Fruit fly (Drosophila melanogaster) whole organism, embryonic: Measurements from ENCODE around the gene CG5021.

ENCODE experiments used
- CG10565 ChIP-seq: fragments of 200-800 bp; sonication (Bioruptor generic); optimal IDR thresholded peaks from 3 replicates; lab custom pipeline; 2016; ENCODE audit warnings: missing biosample characterization, mild to moderate bottlenecking, missing genetic modification characterization
- CG11247 ChIP-seq: fragments of 200-800 bp; sonication (Bioruptor generic); IDR thresholded peaks from 2 replicates; pipeline ENCODE4 v1.3.6; 2022; ENCODE audit warnings: missing biosample characterization, missing genetic modification characterization
- CG11456 ChIP-seq: fragments of 200-800 bp; sonication (Bioruptor generic); IDR thresholded peaks from 3 replicates; pipeline ENCODE4 v1.3.6; 2022; ENCODE audit warnings: missing biosample characterization, missing genetic modification characterization
- CG11560 ChIP-seq: fragments of 200-800 bp; sonication (Bioruptor generic); IDR thresholded peaks from 3 replicates; pipeline ENCODE4 v1.3.6; 2022; ENCODE audit warnings: missing biosample characterization, missing genetic modification characterization
- CG15073 ChIP-seq: fragments of 200-800 bp; sonication (Bioruptor generic); optimal IDR thresholded peaks from 2 replicates; lab custom pipeline; 2016; ENCODE audit warnings: missing biosample characterization, missing genetic modification characterization
- CG15269 ChIP-seq: fragments of 200-800 bp; sonication (Bioruptor generic); optimal IDR thresholded peaks from 2 replicates; lab custom pipeline; 2018; ENCODE audit warnings: missing biosample characterization, mild to moderate bottlenecking, missing genetic modification characterization, moderate library complexity
- CG15514 ChIP-seq: fragments of 200-800 bp; sonication (Bioruptor generic); optimal IDR thresholded peaks from 3 replicates; lab custom pipeline; 2017; ENCODE audit warnings: missing biosample characterization, missing genetic modification characterization, mild to moderate bottlenecking, moderate library complexity, missing genetic modification reagents
- CG16779 ChIP-seq: fragments of 200-800 bp; sonication (Bioruptor generic); IDR thresholded peaks from 2 replicates; pipeline ENCODE4 v1.3.6; 2022; ENCODE audit warnings: missing biosample characterization, missing genetic modification characterization
- CG17385 ChIP-seq: fragments of 200-800 bp; sonication (Bioruptor generic); optimal IDR thresholded peaks from 3 replicates; lab custom pipeline; 2018; ENCODE audit warnings: missing biosample characterization, mild to moderate bottlenecking, missing genetic modification characterization
- CG17802 ChIP-seq: fragments of 200-800 bp; sonication (Bioruptor generic); optimal IDR thresholded peaks from 2 replicates; lab custom pipeline; 2018; ENCODE audit warnings: missing biosample characterization, mild to moderate bottlenecking, missing genetic modification characterization, moderate library complexity
- CG18476 ChIP-seq: fragments of 200-800 bp; sonication (Bioruptor generic); optimal IDR thresholded peaks from 2 replicates; lab custom pipeline; 2016; ENCODE audit warnings: missing biosample characterization, mild to moderate bottlenecking, missing genetic modification characterization
- CG3407 ChIP-seq: fragments of 200-800 bp; sonication (Bioruptor generic); optimal IDR thresholded peaks from 2 replicates; lab custom pipeline; 2018; ENCODE audit warnings: missing biosample characterization, mild to moderate bottlenecking, missing genetic modification characterization
- CG4360 ChIP-seq: fragments of 200-800 bp; sonication (Bioruptor generic); IDR thresholded peaks from 2 replicates; pipeline ENCODE4 v1.3.6; 2022; ENCODE audit warnings: missing biosample characterization, missing genetic modification characterization
- CG4854 ChIP-seq: fragments of 200-800 bp; sonication (Bioruptor generic); optimal IDR thresholded peaks from 2 replicates; lab custom pipeline; 2016; ENCODE audit warnings: missing biosample characterization, missing genetic modification characterization, inconsistent platforms
- CG7786 ChIP-seq: fragments of 200-800 bp; sonication (Bioruptor generic); optimal IDR thresholded peaks from 2 replicates; lab custom pipeline; 2016; ENCODE audit warnings: missing biosample characterization, missing genetic modification characterization
- CG7963 ChIP-seq: fragments of 200-800 bp; sonication (Bioruptor generic); IDR thresholded peaks from 3 replicates; pipeline ENCODE4 v1.3.6; 2022; ENCODE audit warnings: missing biosample characterization, missing genetic modification characterization; ENCODE audit not compliant: partially characterized antibody
- CG8359 ChIP-seq: fragments of 200-800 bp; sonication (Bioruptor generic); optimal IDR thresholded peaks from 2 replicates; lab custom pipeline; 2017; ENCODE audit warnings: missing biosample characterization, mild to moderate bottlenecking, missing genetic modification characterization, borderline replicate concordance
- Dbx ChIP-seq: fragments of 200-800 bp; sonication (Bioruptor generic); IDR thresholded peaks from 3 replicates; pipeline ENCODE4 v1.3.6; 2022; ENCODE audit warnings: missing biosample characterization, missing genetic modification characterization
- Drgx ChIP-seq: fragments of 200-800 bp; sonication (Bioruptor generic); IDR thresholded peaks from 2 replicates; pipeline ENCODE4 v1.3.6; 2022; ENCODE audit warnings: missing biosample characterization, missing genetic modification characterization
- HLH4C ChIP-seq: fragments of 200-800 bp; sonication (Bioruptor generic); IDR thresholded peaks from 3 replicates; pipeline ENCODE4 v1.3.6; 2022; ENCODE audit warnings: missing biosample characterization, missing genetic modification characterization; ENCODE audit not compliant: partially characterized antibody
- Mad ChIP-seq: fragments of 200-800 bp; sonication (Bioruptor generic); optimal IDR thresholded peaks from 2 replicates; lab custom pipeline; 2016; ENCODE audit warnings: missing biosample characterization, missing genetic modification characterization
- Neu2 ChIP-seq: fragments of 200-800 bp; sonication (Bioruptor generic); optimal IDR thresholded peaks from 3 replicates; lab custom pipeline; 2016; ENCODE audit warnings: missing biosample characterization, missing genetic modification characterization, borderline replicate concordance
- Ravus ChIP-seq: fragments of 200-800 bp; sonication (Bioruptor generic); IDR thresholded peaks from 2 replicates; pipeline ENCODE4 v1.3.6; 2022; ENCODE audit warnings: missing biosample characterization, missing genetic modification characterization
- Rx ChIP-seq: fragments of 200-800 bp; sonication (Bioruptor generic); IDR thresholded peaks from 2 replicates; pipeline ENCODE4 v1.3.6; 2022; ENCODE audit warnings: missing biosample characterization, missing genetic modification characterization
- Ssrp ChIP-seq: fragments of 200-800 bp; sonication (Bioruptor generic); optimal IDR thresholded peaks from 2 replicates; lab custom pipeline; 2018; ENCODE audit warnings: missing biosample characterization, mild to moderate bottlenecking, missing genetic modification characterization, moderate library complexity
- Tbp ChIP-seq: fragments of >200 bp; optimal IDR thresholded peaks from 2 replicates; lab custom pipeline; 2018; ENCODE audit warnings: missing biosample characterization, missing genetic modification characterization
- abd-A ChIP-seq: fragments of 200-800 bp; sonication (Bioruptor generic); optimal IDR thresholded peaks from 3 replicates; lab custom pipeline; 2019; ENCODE audit warnings: missing biosample characterization, mild to moderate bottlenecking, missing genetic modification characterization, moderate library complexity
- amos ChIP-seq: fragments of 200-800 bp; sonication (Bioruptor generic); IDR thresholded peaks from 2 replicates; pipeline ENCODE4 v1.3.6; 2022; ENCODE audit warnings: missing biosample characterization, missing genetic modification characterization; ENCODE audit not compliant: partially characterized antibody
- ase ChIP-seq: fragments of 200-800 bp; sonication (Bioruptor generic); IDR thresholded peaks from 3 replicates; pipeline ENCODE4 v1.3.6; 2022; ENCODE audit warnings: missing biosample characterization, missing genetic modification characterization
- chinmo ChIP-seq: fragments of 200-800 bp; sonication (Bioruptor generic); IDR thresholded peaks from 4 replicates; pipeline ENCODE4 v1.3.6; 2022; ENCODE audit warnings: missing biosample characterization, missing genetic modification characterization; ENCODE audit not compliant: partially characterized antibody
- crc ChIP-seq: fragments of 200-800 bp; sonication (Bioruptor generic); optimal IDR thresholded peaks from 2 replicates; lab custom pipeline; 2016; ENCODE audit warnings: missing biosample characterization, missing genetic modification characterization
- crol ChIP-seq: fragments of 200-800 bp; sonication (Bioruptor generic); IDR thresholded peaks from 2 replicates; pipeline ENCODE4 v1.3.6; 2022; ENCODE audit warnings: missing biosample characterization, missing genetic modification characterization
- disco-r ChIP-seq: fragments of 200-800 bp; sonication (Bioruptor generic); optimal IDR thresholded peaks from 2 replicates; lab custom pipeline; 2016; ENCODE audit warnings: missing biosample characterization, missing genetic modification characterization
- en ChIP-seq: fragments of 200-800 bp; sonication (Bioruptor generic); optimal IDR thresholded peaks from 2 replicates; lab custom pipeline; 2016; ENCODE audit warnings: missing biosample characterization, missing genetic modification characterization
- fd64A ChIP-seq: fragments of 200-800 bp; sonication (Bioruptor generic); optimal IDR thresholded peaks from 3 replicates; lab custom pipeline; 2018; ENCODE audit warnings: missing biosample characterization, mild to moderate bottlenecking, missing genetic modification characterization
- lab ChIP-seq: fragments of 200-800 bp; sonication (Bioruptor generic); optimal IDR thresholded peaks from 3 replicates; lab custom pipeline; 2017; ENCODE audit warnings: missing biosample characterization, missing genetic modification characterization, mild to moderate bottlenecking, moderate library complexity, missing genetic modification reagents
- lola ChIP-seq, 3 experiments: fragments of >200 bp in 2 of 3; fragments of 200-800 bp in 1 of 3; sonication (Bioruptor generic) in 1 of 3; optimal IDR thresholded peaks; 2 replicates each; lab custom pipeline; 2017 to 2019; ENCODE audit warnings: missing biosample characterization in 3 of 3, missing genetic modification characterization in 3 of 3, mild to moderate bottlenecking in 1 of 3, moderate library complexity in 1 of 3
- luna ChIP-seq: fragments of 200-800 bp; sonication (Bioruptor generic); optimal IDR thresholded peaks from 2 replicates; lab custom pipeline; 2016; ENCODE audit warnings: missing biosample characterization, missing genetic modification characterization
- nau ChIP-seq: fragments of 200-800 bp; sonication (Bioruptor generic); optimal IDR thresholded peaks from 3 replicates; lab custom pipeline; 2017; ENCODE audit warnings: missing biosample characterization, mild to moderate bottlenecking, missing genetic modification characterization, missing genetic modification reagents
- nerfin-1 ChIP-seq: fragments of 200-800 bp; sonication (Bioruptor generic); optimal IDR thresholded peaks from 3 replicates; lab custom pipeline; 2019; ENCODE audit warnings: missing biosample characterization, mild to moderate bottlenecking, missing genetic modification characterization, moderate library complexity
- sens ChIP-seq: fragments of 200-800 bp; sonication (Bioruptor generic); peaks from one replicate; lab custom pipeline; 2016; ENCODE audit warnings: missing biosample characterization, missing genetic modification characterization
- sna ChIP-seq: fragments of 200-800 bp; sonication (Bioruptor generic); IDR thresholded peaks from 2 replicates; pipeline ENCODE4 v1.3.6; 2022; ENCODE audit warnings: missing biosample characterization, missing genetic modification characterization; ENCODE audit not compliant: partially characterized antibody
- sqz ChIP-seq: fragments of 200-800 bp; sonication (Bioruptor generic); optimal IDR thresholded peaks from 3 replicates; lab custom pipeline; 2018; ENCODE audit warnings: missing biosample characterization, mild to moderate bottlenecking, missing genetic modification characterization
- stwl ChIP-seq: fragments of 200-800 bp; sonication (Bioruptor generic); optimal IDR thresholded peaks from 3 replicates; lab custom pipeline; 2018; ENCODE audit warnings: missing biosample characterization, mild to moderate bottlenecking, missing genetic modification characterization, moderate library complexity
- sug ChIP-seq: fragments of 200-800 bp; optimal IDR thresholded peaks from 2 replicates; lab custom pipeline; 2019; ENCODE audit warnings: missing biosample characterization, mild to moderate bottlenecking, missing genetic modification characterization, moderate library complexity
- tin ChIP-seq: fragments of 200-800 bp; sonication (Bioruptor generic); optimal IDR thresholded peaks from 3 replicates; lab custom pipeline; 2016; ENCODE audit warnings: missing biosample characterization, missing genetic modification characterization
- wdn ChIP-seq: fragments of 200-800 bp; sonication (Bioruptor generic); IDR thresholded peaks from 2 replicates; pipeline ENCODE4 v1.3.6; 2022; ENCODE audit warnings: missing biosample characterization, missing genetic modification characterization
- wek ChIP-seq: fragments of 200-800 bp; sonication (Bioruptor generic); optimal IDR thresholded peaks from 3 replicates; lab custom pipeline; 2018; ENCODE audit warnings: missing biosample characterization, mild to moderate bottlenecking, missing genetic modification characterization, moderate library complexity
- zen2 ChIP-seq: fragments of 200-800 bp; sonication (Bioruptor generic); IDR thresholded peaks from 3 replicates; pipeline ENCODE4 v1.3.6; 2022; ENCODE audit warnings: missing biosample characterization, missing genetic modification characterization; ENCODE audit not compliant: partially characterized antibody

Gene CG5021

dm6 chr3L:8996899-8997685 is 30.5 kb downstream of the CG5021 start:
- TF ChIP-seq fd64A (GFP tag; lab: Kevin White, UChicago) (no peak), Ravus (no peak), Dbx (GFP tag; lab: Robert Waterston, UW) (no peak), nerfin-1 (peak; percentile 16), CG15269 (tag; lab: Kevin White, UChicago) (no peak), CG15073 (GFP tag; lab: Kevin White, UChicago) (no peak), HLH4C (GFP tag; lab: Robert Waterston, UW) (no peak), chinmo (GFP tag; lab: Robert Waterston, UW) (no peak), crc (GFP tag; lab: Kevin White, UChicago) (no peak), nau (GFP tag; lab: Kevin White, UChicago) (no peak), abd-A (tag; lab: Kevin White, UChicago) (no peak), Neu2 (GFP tag; lab: Kevin White, UChicago) (no peak), crol (GFP tag; lab: Robert Waterston, UW) (peak; percentile 85), CG7963 (GFP tag; lab: Robert Waterston, UW) (no peak), Ssrp (tag; lab: Kevin White, UChicago) (no peak), CG11560 (tag; lab: Robert Waterston, UW) (no peak), stwl (tag; lab: Kevin White, UChicago) (no peak), sna (GFP tag; lab: Robert Waterston, UW) (no peak), Mad (GFP tag; lab: Kevin White, UChicago) (no peak), sqz (GFP tag; lab: Kevin White, UChicago) (no peak), amos (GFP tag; lab: Robert Waterston, UW) (no peak), wdn (GFP tag; lab: Robert Waterston, UW) (no peak), CG18476 (GFP tag; lab: Kevin White, UChicago) (no peak), sens (GFP tag; lab: Kevin White, UChicago) (peak; percentile 55), CG8359 (GFP tag; lab: Kevin White, UChicago) (no peak), CG4854 (GFP tag; lab: Kevin White, UChicago) (no peak), luna (GFP tag; lab: Kevin White, UChicago) (no peak), disco-r (no peak), CG4360 (GFP tag; lab: Robert Waterston, UW) (no peak), CG15514 (GFP tag; lab: Kevin White, UChicago) (no peak), CG3407 (GFP tag; lab: Kevin White, UChicago) (no peak), zen2 (GFP tag; lab: Robert Waterston, UW) (no peak), CG17802 (tag; lab: Kevin White, UChicago) (no peak), Rx (GFP tag; lab: Robert Waterston, UW) (no peak), CG10565 (GFP tag; lab: Kevin White, UChicago) (no peak), tin (no peak), ase (GFP tag; lab: Robert Waterston, UW) (no peak), wek (GFP tag; lab: Kevin White, UChicago) (no peak), sug (tag; lab: Kevin White, UChicago) (no peak), en (GFP tag; lab: Kevin White, UChicago) (no peak), CG17385 (GFP tag; lab: Kevin White, UChicago) (no peak), lola (GFP tag; optimal IDR thresholded peaks at IDR 0.05; lab: Kevin White, UChicago) (no peak), CG7786 (GFP tag; lab: Kevin White, UChicago) (no peak), Tbp (GFP tag; lab: Kevin White, UChicago) (no peak), CG16779 (GFP tag; lab: Robert Waterston, UW) (no peak), CG11247 (no peak), Drgx (GFP tag; lab: Robert Waterston, UW) (peak; percentile 35; the same call in 1 of the 2 replicates), lab (no peak), CG11456 (no peak)
